Fruit fly (Drosophila melanogaster) whole organism, embryonic: ENCODE data around the gene ec.
A peak's percentile ranks its signal among the peaks of the same experiment; 100 is the strongest.

Source experiments
- Adf1 ChIP-seq: fragments of 200-800 bp; sonication (Bioruptor generic); IDR thresholded peaks from 2 replicates; pipeline ENCODE4 v1.3.6; 2022; ENCODE audit warnings: missing biosample characterization, missing genetic modification characterization
- Blimp-1 ChIP-seq: fragments of 200-800 bp; sonication (Bioruptor generic); optimal IDR thresholded peaks from 3 replicates; lab custom pipeline; 2018; ENCODE audit warnings: missing biosample characterization, missing genetic modification characterization, mild to moderate bottlenecking, moderate library complexity, missing genetic modification reagents
- Bteb2 ChIP-seq: fragments of 200-800 bp; sonication (Bioruptor generic); optimal IDR thresholded peaks from 2 replicates; lab custom pipeline; 2016; ENCODE audit warnings: missing biosample characterization, missing genetic modification characterization
- CG1024 ChIP-seq: fragments of 200-800 bp; sonication (Bioruptor generic); IDR thresholded peaks from 2 replicates; pipeline ENCODE4 v1.3.6; 2022; ENCODE audit warnings: missing biosample characterization, missing genetic modification characterization
- CG10431 ChIP-seq: fragments of 200-800 bp; sonication (Bioruptor generic); optimal IDR thresholded peaks from 3 replicates; lab custom pipeline; 2018; ENCODE audit warnings: missing biosample characterization, mild to moderate bottlenecking, missing genetic modification characterization
- CG10654 ChIP-seq: fragments of 200-800 bp; sonication (Bioruptor generic); optimal IDR thresholded peaks from 2 replicates; lab custom pipeline; 2016; ENCODE audit warnings: missing biosample characterization, missing genetic modification characterization
- CG10959 ChIP-seq: fragments of 200-800 bp; sonication (Bioruptor generic); IDR thresholded peaks from 2 replicates; pipeline ENCODE4 v1.3.6; 2022; ENCODE audit warnings: missing biosample characterization, missing genetic modification characterization
- CG11398 ChIP-seq: fragments of 200-800 bp; sonication (Bioruptor generic); optimal IDR thresholded peaks from 2 replicates; lab custom pipeline; 2016; ENCODE audit warnings: missing biosample characterization, missing genetic modification characterization
- CG14667 ChIP-seq: fragments of 200-800 bp; sonication (Bioruptor generic); IDR thresholded peaks from 2 replicates; pipeline ENCODE4 v1.3.6; 2022; ENCODE audit warnings: missing biosample characterization, missing genetic modification characterization
- CG14860 ChIP-seq: fragments of 200-800 bp; sonication (Bioruptor generic); IDR thresholded peaks from 3 replicates; pipeline ENCODE4 v1.3.6; 2022; ENCODE audit warnings: missing biosample characterization, missing genetic modification characterization; ENCODE audit not compliant: partially characterized antibody
- CG17802 ChIP-seq: fragments of 200-800 bp; sonication (Bioruptor generic); optimal IDR thresholded peaks from 2 replicates; lab custom pipeline; 2018; ENCODE audit warnings: missing biosample characterization, mild to moderate bottlenecking, missing genetic modification characterization, moderate library complexity
- CG18476 ChIP-seq: fragments of 200-800 bp; sonication (Bioruptor generic); optimal IDR thresholded peaks from 2 replicates; lab custom pipeline; 2016; ENCODE audit warnings: missing biosample characterization, mild to moderate bottlenecking, missing genetic modification characterization
- CG2202 ChIP-seq: fragments of 200-800 bp; sonication (Bioruptor generic); optimal IDR thresholded peaks from 2 replicates; lab custom pipeline; 2018; ENCODE audit warnings: missing biosample characterization, mild to moderate bottlenecking, missing genetic modification characterization
- CG31388 ChIP-seq: fragments of 200-800 bp; sonication (Bioruptor generic); optimal IDR thresholded peaks from 2 replicates; lab custom pipeline; 2016; ENCODE audit warnings: missing biosample characterization, missing genetic modification characterization
- CG31441 ChIP-seq: fragments of 200-800 bp; sonication (Bioruptor generic); IDR thresholded peaks from 2 replicates; pipeline ENCODE4 v1.3.6; 2022; ENCODE audit warnings: missing biosample characterization, missing genetic modification characterization
- CG33213 ChIP-seq: fragments of 200-800 bp; sonication (Bioruptor generic); optimal IDR thresholded peaks from 3 replicates; lab custom pipeline; 2016; ENCODE audit warnings: missing biosample characterization, missing genetic modification characterization
- CG42726 ChIP-seq: fragments of 200-800 bp; sonication (Bioruptor generic); IDR thresholded peaks from 2 replicates; pipeline ENCODE4 v1.3.6; 2022; ENCODE audit warnings: missing biosample characterization, missing genetic modification characterization; ENCODE audit not compliant: partially characterized antibody
- CG43689 ChIP-seq: fragments of 200-800 bp; sonication (Bioruptor generic); IDR thresholded peaks from 2 replicates; pipeline ENCODE4 v1.3.6; 2022; ENCODE audit warnings: missing biosample characterization, missing genetic modification characterization
- CG4820 ChIP-seq: fragments of 200-800 bp; sonication (Bioruptor generic); optimal IDR thresholded peaks from 3 replicates; lab custom pipeline; 2016; ENCODE audit warnings: missing biosample characterization, missing genetic modification characterization
- CG5953 ChIP-seq: fragments of 200-800 bp; sonication (Bioruptor generic); IDR thresholded peaks from 2 replicates; pipeline ENCODE4 v1.3.6; 2022; ENCODE audit warnings: missing biosample characterization, missing genetic modification characterization
- CG7556 ChIP-seq: fragments of 200-800 bp; sonication (Bioruptor generic); optimal IDR thresholded peaks from 2 replicates; lab custom pipeline; 2017; ENCODE audit warnings: missing biosample characterization, mild to moderate bottlenecking, missing genetic modification characterization
- CG9817 ChIP-seq: fragments of 200-800 bp; sonication (Bioruptor generic); optimal IDR thresholded peaks from 2 replicates; lab custom pipeline; 2018; ENCODE audit warnings: missing biosample characterization, mild to moderate bottlenecking, missing genetic modification characterization, moderate library complexity
- CG9932 ChIP-seq: fragments of 200-800 bp; sonication (Bioruptor generic); IDR thresholded peaks from 2 replicates; pipeline ENCODE4 v1.3.6; 2022; ENCODE audit warnings: missing biosample characterization, missing genetic modification characterization
- Dll ChIP-seq: fragments of 200-800 bp; sonication (Bioruptor generic); IDR thresholded peaks from 4 replicates; pipeline ENCODE4 v1.3.6; 2022; ENCODE audit warnings: missing biosample characterization, missing genetic modification characterization; ENCODE audit not compliant: partially characterized antibody
- Doc2 ChIP-seq: fragments of 200-800 bp; sonication (Bioruptor generic); IDR thresholded peaks from 2 replicates; pipeline ENCODE4 v1.3.6; 2022; ENCODE audit warnings: missing biosample characterization, missing genetic modification characterization
- Fer1 ChIP-seq: fragments of 200-800 bp; sonication (Bioruptor generic); optimal IDR thresholded peaks from 2 replicates; lab custom pipeline; 2017; ENCODE audit warnings: missing biosample characterization, mild to moderate bottlenecking, missing genetic modification characterization
- H2.0 ChIP-seq: fragments of 200-800 bp; sonication (Bioruptor generic); IDR thresholded peaks from 2 replicates; pipeline ENCODE4 v1.3.6; 2022; ENCODE audit warnings: missing biosample characterization, missing genetic modification characterization
- Lpt ChIP-seq: fragments of >200 bp; optimal IDR thresholded peaks from 2 replicates; lab custom pipeline; 2018; ENCODE audit warnings: missing biosample characterization, missing genetic modification characterization
- Sin3A ChIP-seq: fragments of >200 bp; optimal IDR thresholded peaks from 2 replicates; lab custom pipeline; 2018
- Sox102F ChIP-seq: fragments of 200-800 bp; sonication (Bioruptor generic); optimal IDR thresholded peaks from 2 replicates; lab custom pipeline; 2018; ENCODE audit warnings: missing biosample characterization, mild to moderate bottlenecking, missing genetic modification characterization, moderate library complexity
- Spps ChIP-seq: fragments of 200-800 bp; sonication (Bioruptor generic); optimal IDR thresholded peaks from 2 replicates; lab custom pipeline; 2018; ENCODE audit warnings: missing biosample characterization, mild to moderate bottlenecking, missing genetic modification characterization
- Vsx1 ChIP-seq: fragments of 200-800 bp; sonication (Bioruptor generic); optimal IDR thresholded peaks from 2 replicates; lab custom pipeline; 2017; ENCODE audit warnings: missing biosample characterization, mild to moderate bottlenecking, missing genetic modification characterization, missing genetic modification reagents
- Xbp1 ChIP-seq: fragments of 200-800 bp; sonication (Bioruptor generic); optimal IDR thresholded peaks from 3 replicates; lab custom pipeline; 2016; ENCODE audit warnings: missing biosample characterization, mild to moderate bottlenecking, missing genetic modification characterization
- br ChIP-seq: fragments of >200 bp; optimal IDR thresholded peaks from 2 replicates; lab custom pipeline; 2017
- croc ChIP-seq: fragments of 200-800 bp; sonication (Bioruptor generic); conservative IDR thresholded peaks from 3 replicates; pipeline ENCODE4 v1.3.6; 2022; ENCODE audit warnings: missing biosample characterization, missing genetic modification characterization
- ems ChIP-seq: fragments of 200-800 bp; sonication (Bioruptor generic); optimal IDR thresholded peaks from 3 replicates; lab custom pipeline; 2016; ENCODE audit warnings: missing biosample characterization, missing genetic modification characterization
- ewg ChIP-seq: fragments of 200-800 bp; sonication (Bioruptor generic); optimal IDR thresholded peaks from 3 replicates; lab custom pipeline; 2017; ENCODE audit warnings: mild to moderate bottlenecking, missing biosample characterization, missing genetic modification reagents, missing genetic modification characterization
- fu2 ChIP-seq: fragments of 200-800 bp; sonication (Bioruptor generic); optimal IDR thresholded peaks from 2 replicates; lab custom pipeline; 2016; ENCODE audit warnings: missing biosample characterization, missing genetic modification characterization
- ham ChIP-seq: fragments of 200-800 bp; sonication (Bioruptor generic); IDR thresholded peaks from 2 replicates; pipeline ENCODE4 v1.3.6; 2022; ENCODE audit warnings: missing biosample characterization, missing genetic modification characterization
- her ChIP-seq: fragments of 200-800 bp; sonication (Bioruptor generic); optimal IDR thresholded peaks from 2 replicates; lab custom pipeline; 2016; ENCODE audit warnings: missing biosample characterization, missing genetic modification characterization
- luna ChIP-seq: fragments of 200-800 bp; sonication (Bioruptor generic); optimal IDR thresholded peaks from 2 replicates; lab custom pipeline; 2016; ENCODE audit warnings: missing biosample characterization, missing genetic modification characterization
- pho ChIP-seq: fragments of 200-800 bp; sonication (Bioruptor generic); optimal IDR thresholded peaks from 2 replicates; lab custom pipeline; 2016; ENCODE audit warnings: missing biosample characterization, missing genetic modification characterization
- pum ChIP-seq: fragments of 200-800 bp; sonication (Bioruptor generic); optimal IDR thresholded peaks from 2 replicates; lab custom pipeline; 2016; ENCODE audit warnings: missing biosample characterization, missing genetic modification characterization
- slou ChIP-seq: fragments of 200-800 bp; sonication (Bioruptor generic); optimal IDR thresholded peaks from 3 replicates; lab custom pipeline; 2016; ENCODE audit warnings: missing biosample characterization, missing genetic modification characterization
- slp2 ChIP-seq: fragments of 200-800 bp; sonication (Bioruptor generic); optimal IDR thresholded peaks from 2 replicates; lab custom pipeline; 2016; ENCODE audit warnings: missing biosample characterization, missing genetic modification characterization
- so ChIP-seq: fragments of 200-800 bp; sonication (Bioruptor generic); IDR thresholded peaks from 3 replicates; pipeline ENCODE4 v1.3.6; 2022; ENCODE audit warnings: missing biosample characterization, missing genetic modification characterization
- sob ChIP-seq: fragments of 200-800 bp; sonication (Bioruptor generic); IDR thresholded peaks from 2 replicates; pipeline ENCODE4 v1.3.6; 2022; ENCODE audit warnings: missing biosample characterization, missing genetic modification characterization
- sr ChIP-seq: fragments of 200-800 bp; sonication (Bioruptor generic); IDR thresholded peaks from 3 replicates; pipeline ENCODE4 v1.3.6; 2022; ENCODE audit warnings: missing biosample characterization, missing genetic modification characterization
- ssp ChIP-seq: fragments of 200-800 bp; sonication (Bioruptor generic); IDR thresholded peaks from 2 replicates; pipeline ENCODE4 v1.3.6; 2022; ENCODE audit warnings: missing biosample characterization, missing genetic modification characterization
- stc ChIP-seq: fragments of 200-800 bp; sonication (Bioruptor generic); IDR thresholded peaks from 2 replicates; pipeline ENCODE4 v1.3.6; 2022; ENCODE audit warnings: missing biosample characterization, missing genetic modification characterization
- tgo ChIP-seq: fragments of 200-800 bp; sonication (Bioruptor generic); IDR thresholded peaks from 3 replicates; pipeline ENCODE4 v1.3.6; 2022; ENCODE audit warnings: missing biosample characterization, missing genetic modification characterization
- vfl ChIP-seq: fragments of 200-800 bp; sonication (Bioruptor generic); optimal IDR thresholded peaks from 2 replicates; lab custom pipeline; 2016; ENCODE audit warnings: missing biosample characterization, missing genetic modification characterization
- vnd ChIP-seq: fragments of 200-800 bp; sonication (Bioruptor generic); IDR thresholded peaks from 3 replicates; pipeline ENCODE4 v1.3.6; 2022; ENCODE audit warnings: missing biosample characterization, missing genetic modification characterization; ENCODE audit not compliant: partially characterized antibody

ec gene

DNA sequence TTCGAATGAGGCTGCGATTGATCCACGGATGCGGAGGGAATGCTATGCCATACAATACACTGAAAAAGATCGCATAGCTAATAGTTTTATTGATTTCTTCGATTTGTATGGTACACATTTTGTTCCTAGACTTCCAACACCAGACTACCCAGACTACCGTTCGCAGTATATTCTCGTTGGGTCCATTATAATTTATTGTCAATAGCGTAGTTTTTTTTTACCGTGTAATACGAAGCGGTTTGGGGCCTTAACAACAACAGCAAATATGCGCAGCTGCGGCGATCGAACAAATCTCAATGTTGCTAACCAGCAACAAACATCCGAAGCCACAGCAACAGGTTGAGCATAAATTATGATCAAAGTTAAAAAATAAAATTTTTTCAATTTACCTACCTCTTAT is 27.1 kb downstream of the ec start (continued):
- TF ChIP-seq CG10431 (peak; percentile 41), vnd (GFP tag; lab: Robert Waterston, UW) (no peak), CG33213 (peak; percentile 76), fu2 (GFP tag; lab: Kevin White, UChicago) (peak; percentile 67), CG31441 (GFP tag; lab: Robert Waterston, UW) (peak; percentile 83), CG17802 (tag; lab: Kevin White, UChicago) (peak; percentile 48), CG2202 (peak; percentile 38), CG1024 (GFP tag; lab: Robert Waterston, UW) (0 out of 2 replicates have a peak, but pooled peaks have one; percentile 25), croc (GFP tag; lab: Robert Waterston, UW) (peak; percentile 49; the same call in 2 of the 3 replicates), CG43689 (GFP tag; lab: Robert Waterston, UW) (no peak), CG42726 (GFP tag; lab: Robert Waterston, UW) (no peak), CG31388 (GFP tag; lab: Kevin White, UChicago) (no peak), CG7556 (GFP tag; lab: Kevin White, UChicago) (peak; percentile 71), Bteb2 (peak; percentile 74), ems (GFP tag; lab: Kevin White, UChicago) (peak; percentile 65), so (GFP tag; lab: Robert Waterston, UW) (peak; percentile 75), luna (GFP tag; lab: Kevin White, UChicago) (no peak), CG4820 (GFP tag; lab: Kevin White, UChicago) (peak; percentile 68), ssp (GFP tag; lab: Robert Waterston, UW) (peak; percentile 41; the same call in 1 of the 2 replicates), Blimp-1 (peak; percentile 71), CG14667 (GFP tag; lab: Robert Waterston, UW) (peak; percentile 64), H2.0 (GFP tag; lab: Robert Waterston, UW) (peak; percentile 80), CG14860 (GFP tag; lab: Robert Waterston, UW) (no peak), ham (GFP tag; lab: Robert Waterston, UW) (no peak), slp2 (GFP tag; lab: Kevin White, UChicago) (peak; percentile 70), CG10959 (GFP tag; lab: Robert Waterston, UW) (peak; percentile 53), CG18476 (GFP tag; lab: Kevin White, UChicago) (peak; percentile 63), Doc2 (GFP tag; lab: Robert Waterston, UW) (no peak), slou (peak; percentile 36), CG9817 (peak; percentile 80), Lpt (no peak), Dll (GFP tag; lab: Robert Waterston, UW) (no peak), CG10654 (GFP tag; lab: Kevin White, UChicago) (peak; percentile 63), ewg (GFP tag; lab: Kevin White, UChicago) (peak; percentile 60), pum (GFP tag; lab: Kevin White, UChicago) (peak; percentile 58), Sin3A (lab: Kevin White, UChicago) (no peak), Xbp1 (GFP tag; lab: Kevin White, UChicago) (peak; percentile 76), Vsx1 (GFP tag; lab: Kevin White, UChicago) (peak; percentile 55), CG9932 (GFP tag; lab: Robert Waterston, UW) (peak; percentile 88), Fer1 (GFP tag; lab: Kevin White, UChicago) (peak; percentile 80), Sox102F (GFP tag; lab: Kevin White, UChicago) (peak; percentile 82), Adf1 (peak; percentile 17), CG5953 (GFP tag; lab: Robert Waterston, UW) (peak; percentile 68), stc (peak; percentile 79), vfl (peak; percentile 65), br (lab: Kevin White, UChicago) (no peak), her (peak; percentile 80), pho (peak; percentile 67), CG11398 (GFP tag; lab: Kevin White, UChicago) (peak; percentile 70), Spps (peak; percentile 24), sob (peak; percentile 76), sr (GFP tag; lab: Robert Waterston, UW) (peak; percentile 30; the same call in 1 of the 3 replicates), tgo (GFP tag; lab: Robert Waterston, UW) (peak; percentile 82)
